Worm (Caenorhabditis elegans) whole organism, midembryonic: Measurements from ENCODE around the gene oef-1.

Experiments
- flt-1 ChIP-seq: fragments of 200-800 bp; sonication (Bioruptor generic); IDR thresholded peaks from 2 replicates; pipeline ENCODE4 v1.3.6; 2022; ENCODE audit warnings: missing genetic modification characterization, missing compliant biosample characterization
- tab-1 ChIP-seq: fragments of 200-800 bp; sonication (Bioruptor generic); IDR thresholded peaks from 2 replicates; pipeline ENCODE4 v1.3.6; 2022; ENCODE audit warnings: missing genetic modification characterization, missing compliant biosample characterization

- TF ChIP-seq flt-1 = no peak
- no peak for TF ChIP-seq tab-1 (GFP tag; lab: Robert Waterston, UW)
Measured at ce11 chrIV:7503322-7503721, 44.9 kb upstream of the oef-1 start, which contains the start of gene glt-6.
